Fruit fly (Drosophila melanogaster): ENCODE data around the gene CG17110.
A peak's percentile ranks its signal among the peaks of the same experiment; 100 is the strongest.

Gene CG17110

dm6 chr3R:23046529-23046943, 45.0 kb upstream of the CG17110 start:
- TF ChIP-seq lola (GFP tag; optimal IDR thresholded peaks at IDR 0.05) (no peak), rgr (GFP tag; optimal IDR thresholded peaks at IDR 0.05) (peak; percentile 94), CrebA (GFP tag; optimal IDR thresholded peaks at IDR 0.05; ENCODE audit: borderline replicate concordance) (no peak), brk (GFP tag; optimal IDR thresholded peaks at IDR 0.05) (peak; percentile 90), jim (GFP tag; optimal IDR thresholded peaks at IDR 0.05) (peak; percentile 20), ey (GFP tag; optimal IDR thresholded peaks at IDR 0.05) (peak; percentile 95), Dfd (GFP tag; optimal IDR thresholded peaks at IDR 0.05) (no peak), Mio (GFP tag; optimal IDR thresholded peaks at IDR 0.05) (peak; percentile 24), pan (optimal IDR thresholded peaks at IDR 0.05) (no peak), GATAd (GFP tag; optimal IDR thresholded peaks at IDR 0.05) (peak; percentile 47), Hnf4 (GFP tag; optimal IDR thresholded peaks at IDR 0.05) (peak; percentile 91), OdsH (GFP tag; optimal IDR thresholded peaks at IDR 0.05) (peak; percentile 94), Sp1 (GFP tag; optimal IDR thresholded peaks at IDR 0.05) (peak; percentile 85), dl (GFP tag; optimal IDR thresholded peaks at IDR 0.05; ENCODE audit: insufficient read depth in 1 of 2, partially characterized antibody in 2 of 2) (no peak), Rel (GFP tag; optimal IDR thresholded peaks at IDR 0.05) (peak; percentile 48), Rel (tag; optimal IDR thresholded peaks at IDR 0.05) (peak; percentile 54), h (GFP tag; optimal IDR thresholded peaks at IDR 0.05) (peak; percentile 96), Jra (GFP tag; optimal IDR thresholded peaks at IDR 0.05) (peak; percentile 80), Hr83 (GFP tag; optimal IDR thresholded peaks at IDR 0.05; ENCODE audit: poor library complexity, severe bottlenecking) (peak; percentile 75), tai (GFP tag; optimal IDR thresholded peaks at IDR 0.05) (peak; percentile 90), Dif (GFP tag; optimal IDR thresholded peaks at IDR 0.05; ENCODE audit: partially characterized antibody) (no peak), fru (GFP tag; optimal IDR thresholded peaks at IDR 0.05) (peak; percentile 94), sage (GFP tag; optimal IDR thresholded peaks at IDR 0.05) (peak; percentile 88), dsf (GFP tag; optimal IDR thresholded peaks at IDR 0.05; ENCODE audit: borderline replicate concordance) (peak; percentile 61), psq (GFP tag; optimal IDR thresholded peaks at IDR 0.05) (peak; percentile 88), foxo (GFP tag; optimal IDR thresholded peaks at IDR 0.05) (peak; percentile 72 to 95), dmrt93B (GFP tag; optimal IDR thresholded peaks at IDR 0.05) (peak; percentile 81), usp (GFP tag; optimal IDR thresholded peaks at IDR 0.05) (no peak), woc (GFP tag; optimal IDR thresholded peaks at IDR 0.05) (peak; percentile 88), HLH106 (tag; optimal IDR thresholded peaks at IDR 0.05) (peak; percentile 89), br (GFP tag; optimal IDR thresholded peaks at IDR 0.05) (peak; percentile 93), CG32264 (GFP tag; optimal IDR thresholded peaks at IDR 0.05) (peak; percentile 88), Vsx2 (GFP tag; optimal IDR thresholded peaks at IDR 0.05; ENCODE audit: partially characterized antibody) (no peak)

DNA sequence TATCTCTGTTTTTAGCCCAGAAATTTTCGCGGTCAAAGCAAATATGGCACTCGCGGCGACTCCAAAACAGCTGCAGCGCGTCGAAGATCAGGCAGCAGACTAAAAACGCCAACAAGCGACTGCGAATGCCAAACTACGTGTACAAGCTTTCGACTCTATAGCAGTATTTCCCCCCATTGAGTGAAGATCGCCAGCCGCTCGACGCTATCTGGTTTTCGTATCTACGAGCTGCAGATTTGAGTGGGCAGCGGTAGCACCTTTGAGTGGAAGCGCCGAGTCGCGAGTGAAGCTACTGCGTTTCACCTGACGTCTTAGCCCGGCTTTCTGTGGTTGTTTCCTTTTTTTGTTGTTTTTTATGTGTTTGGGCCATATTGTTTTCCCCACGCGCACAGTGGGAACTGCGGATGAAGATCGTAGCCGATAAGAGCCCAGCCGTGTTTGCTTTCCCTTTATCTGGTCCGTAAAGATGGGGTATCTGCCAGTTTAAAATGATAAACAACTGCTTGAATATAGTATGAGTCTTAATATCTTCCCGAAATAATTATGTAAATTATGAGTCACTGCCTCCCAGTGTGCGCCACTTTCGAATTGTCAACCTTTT, 43.3 kb upstream of the CG17110 start, which contains the start of gene CG17121:
TSS of gene CG17121 (minus strand) at position 126 of the 601 bp plus-strand sequence.
- no peak for TF ChIP-seq Rel (GFP tag; optimal IDR thresholded peaks at IDR 0.05)
- TF ChIP-seq Rel (tag; optimal IDR thresholded peaks at IDR 0.05) = peak; percentile 85
- TF ChIP-seq ey (GFP tag; optimal IDR thresholded peaks at IDR 0.05) = no peak
- TF ChIP-seq Dif (GFP tag; optimal IDR thresholded peaks at IDR 0.05; ENCODE audit: partially characterized antibody) = peak; percentile 33
- TF ChIP-seq Jra (GFP tag; optimal IDR thresholded peaks at IDR 0.05) = no peak
- no peak for TF ChIP-seq dmrt93B (GFP tag; optimal IDR thresholded peaks at IDR 0.05)
- peak in 1 of 2 experiments; percentile 43 for TF ChIP-seq dl (GFP tag; optimal IDR thresholded peaks at IDR 0.05; ENCODE audit: insufficient read depth in 1 of 2, partially characterized antibody in 2 of 2)
- no peak for TF ChIP-seq foxo (GFP tag; optimal IDR thresholded peaks at IDR 0.05)
- TF ChIP-seq CrebA (GFP tag; optimal IDR thresholded peaks at IDR 0.05; ENCODE audit: borderline replicate concordance) = peak; percentile 43
- TF ChIP-seq sage (GFP tag; optimal IDR thresholded peaks at IDR 0.05) = no peak
- no peak for TF ChIP-seq Abd-B (GFP tag; optimal IDR thresholded peaks at IDR 0.05)
- TF ChIP-seq usp (GFP tag; optimal IDR thresholded peaks at IDR 0.05) = no peak

DNA sequence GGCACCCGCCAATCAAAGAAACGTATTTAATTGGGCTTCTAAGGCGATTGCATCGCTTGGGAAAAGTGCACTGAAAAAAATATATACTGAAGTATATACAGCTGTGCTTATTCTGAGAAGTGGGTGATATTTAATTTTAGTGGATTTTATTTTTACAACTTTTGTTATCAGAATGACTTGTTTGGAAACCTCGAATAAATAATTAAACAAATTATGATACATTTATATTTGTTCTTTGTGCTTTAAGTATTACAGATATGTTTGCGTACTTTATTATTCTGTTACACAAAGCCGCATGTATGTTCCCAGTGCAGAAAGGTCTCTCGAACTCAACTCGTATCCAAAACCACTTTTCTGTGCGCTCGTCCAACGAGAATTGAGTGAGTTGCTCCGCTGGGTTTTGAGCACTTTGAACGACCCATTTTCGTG, 42.8 kb upstream of the CG17110 start:
- TF ChIP-seq h (GFP tag; optimal IDR thresholded peaks at IDR 0.05) = peak; percentile 84
- peak; percentile 63 for TF ChIP-seq sage (GFP tag; optimal IDR thresholded peaks at IDR 0.05)
- TF ChIP-seq HLH106 (tag; optimal IDR thresholded peaks at IDR 0.05) = peak; percentile 89
- peak; percentile 20 for TF ChIP-seq GATAd (GFP tag; optimal IDR thresholded peaks at IDR 0.05)
- TF ChIP-seq lola (GFP tag; optimal IDR thresholded peaks at IDR 0.05) = no peak
- peak; percentile 85 for TF ChIP-seq woc (GFP tag; optimal IDR thresholded peaks at IDR 0.05)
- peak; percentile 71 for TF ChIP-seq psq (GFP tag; optimal IDR thresholded peaks at IDR 0.05)
- TF ChIP-seq dmrt93B (GFP tag; optimal IDR thresholded peaks at IDR 0.05) = peak; percentile 80
- TF ChIP-seq fru (GFP tag; optimal IDR thresholded peaks at IDR 0.05) = peak; percentile 84
- TF ChIP-seq CG32264 (GFP tag; optimal IDR thresholded peaks at IDR 0.05) = peak; percentile 1
- no peak for TF ChIP-seq Dif (GFP tag; optimal IDR thresholded peaks at IDR 0.05; ENCODE audit: partially characterized antibody)
- no peak for TF ChIP-seq jim (GFP tag; optimal IDR thresholded peaks at IDR 0.05)
- peak in 1 of 2 experiments; percentile 84 for TF ChIP-seq foxo (GFP tag; optimal IDR thresholded peaks at IDR 0.05)
- peak; percentile 26 for TF ChIP-seq sv (GFP tag; optimal IDR thresholded peaks at IDR 0.05)
- peak; percentile 72 for TF ChIP-seq br (GFP tag; optimal IDR thresholded peaks at IDR 0.05)
- peak; percentile 90 for TF ChIP-seq Sp1 (GFP tag; optimal IDR thresholded peaks at IDR 0.05)
- no peak for TF ChIP-seq Dfd (GFP tag; optimal IDR thresholded peaks at IDR 0.05)
- peak; percentile 57 for TF ChIP-seq dsf (GFP tag; optimal IDR thresholded peaks at IDR 0.05; ENCODE audit: borderline replicate concordance)
- peak; percentile 72 for TF ChIP-seq tai (GFP tag; optimal IDR thresholded peaks at IDR 0.05)
- no peak for TF ChIP-seq usp (GFP tag; optimal IDR thresholded peaks at IDR 0.05)
- TF ChIP-seq Hnf4 (GFP tag; optimal IDR thresholded peaks at IDR 0.05) = peak; percentile 54
- TF ChIP-seq CG9705 (GFP tag; optimal IDR thresholded peaks at IDR 0.05) = peak; percentile 72
- no peak for TF ChIP-seq Rel (GFP tag; optimal IDR thresholded peaks at IDR 0.05)
- peak; percentile 39 for TF ChIP-seq Rel (tag; optimal IDR thresholded peaks at IDR 0.05)
- peak; percentile 62 for TF ChIP-seq Jra (GFP tag; optimal IDR thresholded peaks at IDR 0.05)
- TF ChIP-seq brk (GFP tag; optimal IDR thresholded peaks at IDR 0.05) = no peak
- peak; percentile 79 for TF ChIP-seq ey (GFP tag; optimal IDR thresholded peaks at IDR 0.05)
- peak; percentile 85 for TF ChIP-seq OdsH (GFP tag; optimal IDR thresholded peaks at IDR 0.05)
- peak; percentile 78 for TF ChIP-seq rgr (GFP tag; optimal IDR thresholded peaks at IDR 0.05)

All from whole organism, wandering third instar larva.